Worm (Caenorhabditis elegans) whole organism, L4 larva: Measurements from ENCODE around the gene F47B7.2.

ENCODE experiments used
- F10B5.3 ChIP-seq: sonication (generic microtip); optimal IDR thresholded peaks from 2 replicates; lab custom pipeline; 2016; ENCODE audit warnings: mild to moderate bottlenecking, missing genetic modification characterization, missing compliant biosample characterization
- F26F4.8 ChIP-seq: fragments of 200-800 bp; sonication (Bioruptor generic); conservative IDR thresholded peaks from 2 replicates; pipeline ENCODE4 v1.3.6; 2022; ENCODE audit warnings: missing genetic modification characterization, missing compliant biosample characterization
- T26A8.4 ChIP-seq: fragments of 200-800 bp; sonication (Bioruptor generic); IDR thresholded peaks from 2 replicates; pipeline ENCODE4 v1.3.6; 2022; ENCODE audit warnings: missing genetic modification characterization, missing compliant biosample characterization
- Y105C5A.15 ChIP-seq: fragments of 200-800 bp; sonication (Bioruptor generic); IDR thresholded peaks from 2 replicates; pipeline ENCODE4 v1.3.6; 2022; ENCODE audit warnings: missing genetic modification characterization, missing compliant biosample characterization
- Y48G9A.11 ChIP-seq: fragments of 200-800 bp; sonication (Bioruptor generic); IDR thresholded peaks from 2 replicates; pipeline ENCODE4 v1.3.6; 2022; ENCODE audit warnings: missing genetic modification reagents, missing genetic modification characterization, missing compliant biosample characterization
- Y5F2A.4 ChIP-seq: fragments of 200-800 bp; sonication (Bioruptor generic); optimal IDR thresholded peaks from 2 replicates; lab custom pipeline; 2018; ENCODE audit warnings: mild to moderate bottlenecking, missing genetic modification characterization, missing compliant biosample characterization
- Y75B8A.6 ChIP-seq: fragments of 200-800 bp; sonication (Bioruptor generic); IDR thresholded peaks from 2 replicates; pipeline ENCODE4 v1.3.6; 2022; ENCODE audit warnings: missing genetic modification reagents, missing genetic modification characterization, missing compliant biosample characterization
- ZK337.2 ChIP-seq: fragments of 200-800 bp; sonication (Bioruptor generic); IDR thresholded peaks from 2 replicates; pipeline ENCODE4 v1.3.6; 2022; ENCODE audit warnings: missing genetic modification reagents, missing genetic modification characterization, missing compliant biosample characterization
- ZK546.5 ChIP-seq, 2 experiments: sonication (generic microtip); optimal IDR thresholded peaks; 2 replicates each; lab custom pipeline; 2017; ENCODE audit warnings: missing biosample characterization in 2 of 2, missing genetic modification characterization in 2 of 2
- aha-1 ChIP-seq: fragments of 150-350 bp; peaks from one replicate; lab custom pipeline; 2014; ENCODE audit warnings: missing biosample characterization, missing genetic modification characterization
- aly-2 ChIP-seq: sonication (generic microtip); optimal IDR thresholded peaks from 2 replicates; lab custom pipeline; 2018; ENCODE audit warnings: missing biosample characterization, missing genetic modification characterization
- attf-4 ChIP-seq: sonication (generic microtip); optimal IDR thresholded peaks from 3 replicates; lab custom pipeline; 2017; ENCODE audit warnings: missing biosample characterization, missing genetic modification characterization
- ceh-28 ChIP-seq: fragments of 150-350 bp; optimal IDR thresholded peaks from 2 replicates; lab custom pipeline; 2014; ENCODE audit warnings: missing biosample characterization, missing genetic modification reagents, missing genetic modification characterization
- daf-12 ChIP-seq: fragments of 150-350 bp; optimal IDR thresholded peaks from 2 replicates; lab custom pipeline; 2014; ENCODE audit warnings: missing biosample characterization, missing genetic modification reagents, missing genetic modification characterization
- dmd-6 ChIP-seq: fragments of 200-800 bp; sonication (Bioruptor generic); IDR thresholded peaks from 2 replicates; pipeline ENCODE4 v1.3.6; 2022; ENCODE audit warnings: missing genetic modification reagents, missing genetic modification characterization, missing compliant biosample characterization
- dmd-9 ChIP-seq: fragments of 200-800 bp; sonication (Bioruptor generic); IDR thresholded peaks from 2 replicates; pipeline ENCODE4 v1.3.6; 2022; ENCODE audit warnings: missing genetic modification reagents, missing genetic modification characterization, missing compliant biosample characterization
- dve-1 ChIP-seq: sonication (generic microtip); optimal IDR thresholded peaks from 2 replicates; lab custom pipeline; 2017; ENCODE audit warnings: antibody characterized with exemption, mild to moderate bottlenecking, missing genetic modification characterization, missing compliant biosample characterization; ENCODE audit not compliant: insufficient read depth
- egl-43 ChIP-seq: fragments of 200-800 bp; sonication (Bioruptor generic); IDR thresholded peaks from 2 replicates; pipeline ENCODE4 v1.3.6; 2022; ENCODE audit warnings: missing genetic modification reagents, missing genetic modification characterization, missing compliant biosample characterization
- hlh-11 ChIP-seq: fragments of 200-800 bp; sonication (Bioruptor generic); optimal IDR thresholded peaks from 2 replicates; lab custom pipeline; 2018; ENCODE audit warnings: mild to moderate bottlenecking, missing genetic modification characterization, missing compliant biosample characterization
- hlh-30 ChIP-seq: sonication (generic microtip); optimal IDR thresholded peaks from 2 replicates; lab custom pipeline; 2017; ENCODE audit warnings: antibody characterized with exemption, mild to moderate bottlenecking, missing genetic modification characterization, missing compliant biosample characterization; ENCODE audit not compliant: insufficient read depth
- lin-1 ChIP-seq: fragments of 200-800 bp; sonication (Bioruptor generic); IDR thresholded peaks from 2 replicates; pipeline ENCODE4 v1.3.6; 2022; ENCODE audit warnings: missing genetic modification reagents, missing genetic modification characterization, missing compliant biosample characterization
- lin-15B ChIP-seq: fragments of 150-350 bp; sonication (generic microtip); optimal IDR thresholded peaks from 3 replicates; lab custom pipeline; 2014; ENCODE audit warnings: missing biosample characterization, missing genetic modification characterization
- madf-5 ChIP-seq, 2 experiments: fragments of 200-800 bp; sonication (Bioruptor generic); IDR thresholded peaks; 2 replicates each; pipeline ENCODE4 v1.3.6; 2022; ENCODE audit warnings: missing compliant biosample characterization in 2 of 2, missing genetic modification characterization in 2 of 2
- madf-9 ChIP-seq: fragments of 200-800 bp; sonication (Bioruptor generic); conservative IDR thresholded peaks from 2 replicates; pipeline ENCODE4 v1.3.6; 2022; ENCODE audit warnings: missing genetic modification reagents, missing genetic modification characterization, missing compliant biosample characterization
- mep-1 ChIP-seq: fragments of 150-350 bp; sonication (generic microtip); optimal IDR thresholded peaks from 3 replicates; lab custom pipeline; 2014; ENCODE audit warnings: missing biosample characterization, missing genetic modification characterization
- mes-2 ChIP-seq: sonication (generic microtip); optimal IDR thresholded peaks from 2 replicates; lab custom pipeline; 2016; ENCODE audit warnings: missing genotype, mild to moderate bottlenecking, missing genetic modification characterization, missing compliant biosample characterization; ENCODE audit not compliant: poor library complexity, severe bottlenecking
- mxl-3 ChIP-seq: fragments of 200-800 bp; sonication (Bioruptor generic); optimal IDR thresholded peaks from 2 replicates; lab custom pipeline; 2018; ENCODE audit warnings: mild to moderate bottlenecking, missing genetic modification characterization, missing compliant biosample characterization
- nhr-111 ChIP-seq: fragments of 200-800 bp; sonication (Bioruptor generic); optimal IDR thresholded peaks from 2 replicates; lab custom pipeline; 2018; ENCODE audit warnings: mild to moderate bottlenecking, missing genetic modification characterization, missing compliant biosample characterization
- nhr-237 ChIP-seq: sonication (generic microtip); optimal IDR thresholded peaks from 2 replicates; lab custom pipeline; 2017; ENCODE audit warnings: missing biosample characterization, missing genetic modification characterization
- nhr-25 ChIP-seq: sonication (generic microtip); optimal IDR thresholded peaks from 2 replicates; lab custom pipeline; 2017; ENCODE audit warnings: missing genetic modification characterization, mild to moderate bottlenecking, missing compliant biosample characterization, antibody characterized with exemption, moderate library complexity, borderline replicate concordance; ENCODE audit not compliant: insufficient read depth
- nhr-41 ChIP-seq: fragments of 200-800 bp; sonication (Bioruptor generic); IDR thresholded peaks from 2 replicates; pipeline ENCODE4 v1.3.6; 2022; ENCODE audit warnings: missing genetic modification reagents, missing genetic modification characterization, missing compliant biosample characterization
- nhr-42 ChIP-seq: fragments of 200-800 bp; sonication (Bioruptor generic); IDR thresholded peaks from 2 replicates; pipeline ENCODE4 v1.3.6; 2022; ENCODE audit warnings: missing genetic modification characterization, missing compliant biosample characterization
- nhr-77 ChIP-seq: fragments of 150-350 bp; optimal IDR thresholded peaks from 2 replicates; lab custom pipeline; 2014; ENCODE audit warnings: missing biosample characterization, missing genetic modification characterization
- pha-4 ChIP-seq, 2 experiments: fragments of 150-350 bp in 1 of 2; fragments of 200-800 bp in 1 of 2; sonication (Bioruptor generic) in 1 of 2; IDR thresholded peaks in 1 of 2; optimal IDR thresholded peaks in 1 of 2; 2 replicates each; pipeline versions ENCODE4 v1.3.6 to Lab custom; 2014 to 2022; ENCODE audit warnings: missing genetic modification characterization in 2 of 2, missing genetic modification reagents in 2 of 2, missing biosample characterization in 1 of 2, missing compliant biosample characterization in 1 of 2
- saeg-2 ChIP-seq: fragments of 200-800 bp; sonication (Bioruptor generic); IDR thresholded peaks from 2 replicates; pipeline ENCODE4 v1.3.6; 2022; ENCODE audit warnings: missing genetic modification reagents, missing genetic modification characterization, missing compliant biosample characterization
- unc-130 ChIP-seq: sonication (generic microtip); optimal IDR thresholded peaks from 2 replicates; lab custom pipeline; 2016; ENCODE audit warnings: missing genetic modification reagents, missing genetic modification characterization, missing compliant biosample characterization
- unc-62 ChIP-seq, 3 experiments: fragments of 150-350 bp in 1 of 3; sonication (generic microtip); optimal IDR thresholded peaks in 2 of 3; peaks in 1 of 3; 1 replicate in 1 of 3; 2 replicates in 2 of 3; lab custom pipeline; 2014 to 2017; ENCODE audit warnings: missing biosample characterization in 3 of 3, missing genetic modification characterization in 3 of 3, missing genetic modification reagents in 3 of 3, missing genotype in 1 of 3
- vab-7 ChIP-seq: fragments of 200-800 bp; sonication (Bioruptor generic); IDR thresholded peaks from 2 replicates; pipeline ENCODE4 v1.3.6; 2022; ENCODE audit warnings: missing genetic modification reagents, missing genetic modification characterization, missing compliant biosample characterization
- zip-11 ChIP-seq: fragments of 200-800 bp; sonication (Bioruptor generic); IDR thresholded peaks from 2 replicates; pipeline ENCODE4 v1.3.6; 2022; ENCODE audit warnings: missing genetic modification characterization, missing compliant biosample characterization
- zip-2 ChIP-seq: fragments of 150-350 bp; optimal IDR thresholded peaks from 2 replicates; lab custom pipeline; 2014; ENCODE audit warnings: missing biosample characterization, missing genetic modification characterization
- ztf-11 ChIP-seq: fragments of 150-350 bp; optimal IDR thresholded peaks from 2 replicates; lab custom pipeline; 2014; ENCODE audit warnings: missing biosample characterization, missing genetic modification characterization
- ztf-7 ChIP-seq: fragments of 150-350 bp; optimal IDR thresholded peaks from 2 replicates; lab custom pipeline; 2014; ENCODE audit warnings: missing biosample characterization, missing genetic modification characterization

The F47B7.2 gene

DNA sequence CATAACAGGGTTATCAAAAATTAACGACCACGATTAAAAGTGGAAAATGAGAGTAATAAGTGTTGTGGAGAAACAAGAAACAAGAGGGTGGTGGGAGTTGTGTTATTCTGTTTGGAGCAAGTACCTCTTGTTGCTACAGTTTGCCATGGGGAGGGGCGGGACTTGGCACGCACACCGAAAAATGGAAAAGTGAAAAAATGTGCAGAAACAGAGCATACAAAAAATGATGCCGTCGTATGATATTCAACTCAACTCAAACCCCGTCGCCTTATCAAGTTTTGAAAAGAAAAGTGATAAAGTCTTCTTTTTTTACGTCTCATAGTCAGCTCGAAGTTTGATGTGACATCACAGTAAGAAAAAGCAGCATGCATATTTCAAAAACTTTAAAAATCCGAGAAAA lies 48.1 kb downstream of the F47B7.2 start (continued):
- TF ChIP-seq F26F4.8: no peak
- peak; percentile 10 for TF ChIP-seq hlh-30 (tag; lab: Kevin White, UChicago)
- TF ChIP-seq vab-7: no peak
- TF ChIP-seq lin-15B (tag; lab: Kevin White, UChicago): no peak
- TF ChIP-seq aly-2: no peak
- TF ChIP-seq nhr-111 (GFP tag; lab: Kevin White, UChicago): no peak
- TF ChIP-seq lin-1 (GFP tag; lab: Robert Waterston, UW): peak; percentile 33; the same call in 1 of the 2 replicates
- no peak for TF ChIP-seq Y105C5A.15 (GFP tag; lab: Robert Waterston, UW)
- no peak for TF ChIP-seq ZK546.5 (tag; optimal IDR thresholded peaks at IDR 0.05; lab: Kevin White, UChicago)
- TF ChIP-seq mep-1 (tag; lab: Kevin White, UChicago): no peak
- peak; percentile 44 for TF ChIP-seq dve-1
- peak; percentile 27; the same call in 1 of the 2 replicates for TF ChIP-seq pha-4 (GFP tag; IDR thresholded peaks at IDR 0.05; lab: Robert Waterston, UW)
- no peak for TF ChIP-seq pha-4 (tag; optimal IDR thresholded peaks at IDR 0.05; lab: Kevin White, UChicago)
- no peak for TF ChIP-seq nhr-77 (tag; lab: Kevin White, UChicago)
- no peak for TF ChIP-seq T26A8.4 (GFP tag; lab: Robert Waterston, UW)
- TF ChIP-seq dmd-6 (GFP tag; lab: Robert Waterston, UW): peak; percentile 78
- TF ChIP-seq Y48G9A.11 (GFP tag; lab: Robert Waterston, UW): no peak
- no peak for TF ChIP-seq madf-9 (GFP tag; lab: Robert Waterston, UW)
- TF ChIP-seq madf-5 (GFP tag; IDR thresholded peaks at IDR 0.05; lab: Robert Waterston, UW): no peak
- TF ChIP-seq nhr-41 (GFP tag; lab: Robert Waterston, UW): no peak
- no peak for TF ChIP-seq ztf-11 (tag; lab: Kevin White, UChicago)
- no peak for TF ChIP-seq saeg-2 (GFP tag; lab: Robert Waterston, UW)
- TF ChIP-seq zip-2 (tag; lab: Kevin White, UChicago): no peak
- peak; percentile 66 for TF ChIP-seq hlh-11

DNA sequence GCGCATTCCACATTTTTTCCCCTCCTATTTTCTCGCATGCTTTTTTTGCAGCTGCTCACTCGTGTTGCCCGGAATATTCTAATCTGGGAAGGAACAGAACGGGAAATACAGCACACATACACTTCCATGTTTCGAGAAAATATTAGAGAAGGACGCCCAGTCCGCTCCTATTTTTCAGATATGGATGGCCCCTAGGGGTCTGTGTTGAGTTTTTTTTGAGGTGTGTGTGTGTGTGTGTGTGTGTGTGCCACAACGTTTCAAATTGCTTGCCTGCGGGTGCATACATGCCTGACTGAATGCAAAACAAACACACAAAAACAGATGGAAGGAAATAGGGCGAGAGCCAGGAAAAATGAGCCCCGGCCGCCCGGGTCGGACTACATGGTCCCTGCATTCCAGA lies 49.0 kb downstream of the F47B7.2 start:
- TF ChIP-seq F10B5.3 (tag; lab: Kevin White, UChicago) (no peak), aha-1 (tag; lab: Kevin White, UChicago) (peak; percentile 93), nhr-237 (tag; lab: Kevin White, UChicago) (no peak), mes-2 (tag; lab: Kevin White, UChicago) (peak; percentile 19), attf-4 (tag; lab: Kevin White, UChicago) (no peak), ZK337.2 (no peak), mxl-3 (GFP tag; lab: Kevin White, UChicago) (no peak), Y5F2A.4 (GFP tag; lab: Kevin White, UChicago) (peak; percentile 38), nhr-41 (GFP tag; lab: Robert Waterston, UW) (no peak), dmd-9 (GFP tag; lab: Robert Waterston, UW) (no peak), egl-43 (0 out of 2 replicates have a peak, but pooled peaks have one; percentile 28), daf-12 (tag; lab: Kevin White, UChicago) (no peak), zip-11 (GFP tag; lab: Robert Waterston, UW) (no peak), Y75B8A.6 (GFP tag; lab: Robert Waterston, UW) (no peak), ztf-7 (tag; lab: Kevin White, UChicago) (no peak), nhr-42 (GFP tag; lab: Robert Waterston, UW) (no peak), nhr-25 (no peak), mep-1 (tag; lab: Kevin White, UChicago) (no peak), ceh-28 (no peak), unc-62 (GFP tag; optimal IDR thresholded peaks at IDR 0.05 in 1 of 2; lab: Kevin White, UChicago) (peak in 1 of 2 experiments; percentile 33), unc-62 (tag; optimal IDR thresholded peaks at IDR 0.05; lab: Kevin White, UChicago) (no peak), unc-130 (GFP tag; lab: Kevin White, UChicago) (no peak)
